Worm (Caenorhabditis elegans) whole organism, L2 larva: ENCODE measurements around the gene C24B9.3.

Experiments used
- C34F6.9 ChIP-seq: fragments of 150-350 bp; optimal IDR thresholded peaks from 2 replicates; lab custom pipeline; 2014; ENCODE audit warnings: missing biosample characterization, missing genetic modification characterization
- F13H6.1 ChIP-seq: sonication (generic microtip); optimal IDR thresholded peaks from 2 replicates; lab custom pipeline; 2016; ENCODE audit warnings: missing genetic modification characterization, missing compliant biosample characterization
- R02D3.7 ChIP-seq: fragments of 150-350 bp; optimal IDR thresholded peaks from 2 replicates; lab custom pipeline; 2014; ENCODE audit warnings: missing biosample characterization, missing genetic modification characterization
- Y55F3AM.14 ChIP-seq: fragments of 200-800 bp; sonication (Bioruptor generic); optimal IDR thresholded peaks from 2 replicates; lab custom pipeline; 2018; ENCODE audit warnings: mild to moderate bottlenecking, missing genetic modification characterization, missing compliant biosample characterization
- ZK546.5 ChIP-seq: sonication (generic microtip); optimal IDR thresholded peaks from 2 replicates; lab custom pipeline; 2017; ENCODE audit warnings: missing biosample characterization, missing genetic modification characterization
- alr-1 ChIP-seq: fragments of 150-350 bp; optimal IDR thresholded peaks from 2 replicates; lab custom pipeline; 2014; ENCODE audit warnings: missing biosample characterization, missing genetic modification characterization
- aly-2 ChIP-seq: fragments of 150-350 bp; optimal IDR thresholded peaks from 2 replicates; lab custom pipeline; 2014; ENCODE audit warnings: missing biosample characterization, missing genetic modification characterization
- blmp-1 ChIP-seq: sonication (generic microtip); optimal IDR thresholded peaks from 2 replicates; lab custom pipeline; 2017; ENCODE audit warnings: missing genetic modification characterization, mild to moderate bottlenecking, missing compliant biosample characterization, antibody characterized with exemption, moderate library complexity; ENCODE audit not compliant: insufficient read depth
- ceh-16 ChIP-seq: fragments of 150-350 bp; optimal IDR thresholded peaks from 2 replicates; lab custom pipeline; 2014; ENCODE audit warnings: missing biosample characterization, missing genetic modification characterization
- ceh-82 ChIP-seq: fragments of 150-350 bp; optimal IDR thresholded peaks from 2 replicates; lab custom pipeline; 2014; ENCODE audit warnings: missing biosample characterization, missing genetic modification characterization
- crh-2 ChIP-seq: sonication (generic microtip); optimal IDR thresholded peaks from 2 replicates; lab custom pipeline; 2017; ENCODE audit warnings: missing biosample characterization, missing genetic modification characterization
- egl-27 ChIP-seq: sonication (generic microtip); optimal IDR thresholded peaks from 3 replicates; lab custom pipeline; 2017; ENCODE audit warnings: missing biosample characterization, missing genetic modification reagents, missing genetic modification characterization
- elt-1 ChIP-seq: fragments of 150-350 bp; optimal IDR thresholded peaks from 2 replicates; lab custom pipeline; 2014; ENCODE audit warnings: missing biosample characterization, missing genetic modification characterization
- elt-3 ChIP-seq: sonication (generic microtip); optimal IDR thresholded peaks from 2 replicates; lab custom pipeline; 2017; ENCODE audit warnings: missing biosample characterization, missing genetic modification characterization
- fos-1 ChIP-seq: fragments of 150-350 bp; optimal IDR thresholded peaks from 2 replicates; lab custom pipeline; 2014; ENCODE audit warnings: missing biosample characterization, missing genetic modification characterization
- gmeb-1 ChIP-seq: fragments of 150-350 bp; optimal IDR thresholded peaks from 2 replicates; lab custom pipeline; 2014; ENCODE audit warnings: missing biosample characterization, missing genetic modification characterization
- lsy-2 ChIP-seq, 2 experiments: fragments of 150-350 bp in 1 of 2; sonication (generic microtip) in 1 of 2; optimal IDR thresholded peaks; 2 replicates each; lab custom pipeline; 2014 to 2017; ENCODE audit warnings: missing biosample characterization in 2 of 2, missing genetic modification characterization in 2 of 2
- mab-5 ChIP-seq: fragments of 150-350 bp; optimal IDR thresholded peaks from 2 replicates; lab custom pipeline; 2014; ENCODE audit warnings: missing biosample characterization, missing genetic modification characterization
- mbf-1 ChIP-seq: sonication (generic microtip); optimal IDR thresholded peaks from 2 replicates; lab custom pipeline; 2017; ENCODE audit warnings: missing biosample characterization, missing genetic modification characterization
- nhr-129 ChIP-seq: fragments of 150-350 bp; optimal IDR thresholded peaks from 2 replicates; lab custom pipeline; 2014; ENCODE audit warnings: missing biosample characterization, missing genetic modification characterization
- nhr-21 ChIP-seq: fragments of 150-350 bp; optimal IDR thresholded peaks from 2 replicates; lab custom pipeline; 2014; ENCODE audit warnings: missing biosample characterization, missing genetic modification characterization
- skn-1 ChIP-seq: sonication (generic microtip); optimal IDR thresholded peaks from 2 replicates; lab custom pipeline; 2017; ENCODE audit warnings: missing biosample characterization, missing genetic modification characterization
- sma-3 ChIP-seq: sonication (generic microtip); optimal IDR thresholded peaks from 2 replicates; lab custom pipeline; 2016; ENCODE audit warnings: missing genetic modification reagents, missing genetic modification characterization, missing compliant biosample characterization
- unc-39 ChIP-seq: fragments of 150-350 bp; optimal IDR thresholded peaks from 2 replicates; lab custom pipeline; 2014; ENCODE audit warnings: missing biosample characterization, missing genetic modification characterization
- unc-55 ChIP-seq: fragments of 150-350 bp; sonication (generic microtip); optimal IDR thresholded peaks from 3 replicates; lab custom pipeline; 2014; ENCODE audit warnings: missing biosample characterization, missing genetic modification reagents, missing genetic modification characterization
- unc-62 ChIP-seq: fragments of 150-350 bp; optimal IDR thresholded peaks from 2 replicates; lab custom pipeline; 2014; ENCODE audit warnings: missing biosample characterization, missing genetic modification reagents, missing genetic modification characterization
- zag-1 ChIP-seq: fragments of 150-350 bp; optimal IDR thresholded peaks from 2 replicates; lab custom pipeline; 2014; ENCODE audit warnings: missing biosample characterization, missing genetic modification characterization
- ztf-1 ChIP-seq: fragments of 200-800 bp; sonication (Bioruptor generic); conservative IDR thresholded peaks from 2 replicates; pipeline ENCODE4 v1.3.6; 2022; ENCODE audit warnings: missing genetic modification characterization, missing compliant biosample characterization

The C24B9.3 gene

ce11 chrV:2666600-2666999 lies 44.8 kb downstream of the C24B9.3 start, which contains the start of gene W02G9.4:
W02G9.4 (plus strand) TSS chrV:2666900.
- TF ChIP-seq ztf-1 (GFP tag; lab: Robert Waterston, UW) (no peak), sma-3 (no peak), egl-27 (tag; lab: Kevin White, UChicago) (no peak), ceh-82 (tag; lab: Kevin White, UChicago) (no peak), mab-5 (tag; lab: Kevin White, UChicago) (no peak), alr-1 (tag; lab: Kevin White, UChicago) (no peak)
- TF ChIP-seq, all 48 proteins: peak for 0

- TF ChIP-seq fos-1 (tag; lab: Kevin White, UChicago) (peak; percentile 14), ceh-16 (tag; lab: Kevin White, UChicago) (no peak)
These were observed 46.8 kb downstream of the C24B9.3 start, which contains the start of gene ndx-2 for ce11 chrV:2664525-2665053. ndx-2 (minus strand) TSS chrV:2665003.

ce11 chrV:2660457-2660856 lies 50.9 kb downstream of the C24B9.3 start:
- TF ChIP-seq unc-62 (GFP tag; lab: Kevin White, UChicago) (no peak), skn-1 (no peak), alr-1 (tag; lab: Kevin White, UChicago) (no peak), elt-3 (tag; lab: Kevin White, UChicago) (no peak), ceh-16 (tag; lab: Kevin White, UChicago) (no peak), nhr-129 (no peak), zag-1 (tag; lab: Kevin White, UChicago) (no peak), nhr-21 (tag; lab: Kevin White, UChicago) (no peak), unc-39 (tag; lab: Kevin White, UChicago) (no peak), F13H6.1 (no peak), ZK546.5 (tag; lab: Kevin White, UChicago) (no peak), egl-27 (tag; lab: Kevin White, UChicago) (no peak), blmp-1 (tag; lab: Kevin White, UChicago) (no peak), unc-55 (GFP tag; lab: Kevin White, UChicago) (no peak), aly-2 (tag; lab: Kevin White, UChicago) (no peak), ceh-82 (tag; lab: Kevin White, UChicago) (no peak), elt-1 (tag; lab: Kevin White, UChicago) (no peak), R02D3.7 (tag; lab: Kevin White, UChicago) (no peak)

ce11 chrV:2657682-2658081 lies 53.7 kb downstream of the C24B9.3 start:
- TF ChIP-seq F13H6.1, result no peak
- peak in 1 of 2 experiments; percentile 46 for TF ChIP-seq lsy-2 (tag; optimal IDR thresholded peaks at IDR 0.05; lab: Kevin White, UChicago)
- TF ChIP-seq mbf-1 (tag; lab: Kevin White, UChicago), result no peak
- TF ChIP-seq crh-2 (tag; lab: Kevin White, UChicago), result peak; percentile 16
- no peak for TF ChIP-seq Y55F3AM.14 (GFP tag; lab: Kevin White, UChicago)
- peak; percentile 22 for TF ChIP-seq unc-55 (GFP tag; lab: Kevin White, UChicago)
- peak; percentile 17 for TF ChIP-seq C34F6.9 (tag; lab: Kevin White, UChicago)
- peak; percentile 35 for TF ChIP-seq gmeb-1 (tag; lab: Kevin White, UChicago)
